Worm (Caenorhabditis elegans) whole organism, L2 larva: Measurements from ENCODE around the gene acox-3.

ENCODE experiments used
- F13H6.1 ChIP-seq: sonication (generic microtip); optimal IDR thresholded peaks from 2 replicates; lab custom pipeline; 2016; ENCODE audit warnings: missing genetic modification characterization, missing compliant biosample characterization
- R02D3.7 ChIP-seq: fragments of 150-350 bp; optimal IDR thresholded peaks from 2 replicates; lab custom pipeline; 2014; ENCODE audit warnings: missing biosample characterization, missing genetic modification characterization
- Y55F3AM.14 ChIP-seq: fragments of 200-800 bp; sonication (Bioruptor generic); optimal IDR thresholded peaks from 2 replicates; lab custom pipeline; 2018; ENCODE audit warnings: mild to moderate bottlenecking, missing genetic modification characterization, missing compliant biosample characterization
- alr-1 ChIP-seq: fragments of 150-350 bp; optimal IDR thresholded peaks from 2 replicates; lab custom pipeline; 2014; ENCODE audit warnings: missing biosample characterization, missing genetic modification characterization
- ama-1 ChIP-seq: fragments of 150-350 bp; optimal IDR thresholded peaks from 2 replicates; lab custom pipeline; 2018; ENCODE audit warnings: inconsistent platforms
- blmp-1 ChIP-seq: sonication (generic microtip); optimal IDR thresholded peaks from 2 replicates; lab custom pipeline; 2017; ENCODE audit warnings: missing genetic modification characterization, mild to moderate bottlenecking, missing compliant biosample characterization, antibody characterized with exemption, moderate library complexity; ENCODE audit not compliant: insufficient read depth
- ceh-16 ChIP-seq: fragments of 150-350 bp; optimal IDR thresholded peaks from 2 replicates; lab custom pipeline; 2014; ENCODE audit warnings: missing biosample characterization, missing genetic modification characterization
- dmd-4 ChIP-seq: sonication (generic microtip); optimal IDR thresholded peaks from 2 replicates; lab custom pipeline; 2017; ENCODE audit warnings: missing biosample characterization, missing genetic modification characterization
- elt-1 ChIP-seq: fragments of 150-350 bp; optimal IDR thresholded peaks from 2 replicates; lab custom pipeline; 2014; ENCODE audit warnings: missing biosample characterization, missing genetic modification characterization
- elt-3 ChIP-seq: sonication (generic microtip); optimal IDR thresholded peaks from 2 replicates; lab custom pipeline; 2017; ENCODE audit warnings: missing biosample characterization, missing genetic modification characterization
- fos-1 ChIP-seq: fragments of 150-350 bp; optimal IDR thresholded peaks from 2 replicates; lab custom pipeline; 2014; ENCODE audit warnings: missing biosample characterization, missing genetic modification characterization
- gmeb-1 ChIP-seq: fragments of 150-350 bp; optimal IDR thresholded peaks from 2 replicates; lab custom pipeline; 2014; ENCODE audit warnings: missing biosample characterization, missing genetic modification characterization
- lin-11 ChIP-seq: fragments of 150-350 bp; sonication (generic microtip); optimal IDR thresholded peaks from 2 replicates; lab custom pipeline; 2014; ENCODE audit warnings: missing biosample characterization, missing genetic modification characterization, inconsistent platforms, mixed read lengths
- lin-39 ChIP-seq: fragments of 150-350 bp; optimal IDR thresholded peaks from 2 replicates; lab custom pipeline; 2014; ENCODE audit warnings: missing biosample characterization, missing genetic modification reagents, missing genetic modification characterization
- lsy-2 ChIP-seq, 2 experiments: fragments of 150-350 bp in 1 of 2; sonication (generic microtip) in 1 of 2; optimal IDR thresholded peaks; 2 replicates each; lab custom pipeline; 2014 to 2017; ENCODE audit warnings: missing biosample characterization in 2 of 2, missing genetic modification characterization in 2 of 2
- mab-5 ChIP-seq: fragments of 150-350 bp; optimal IDR thresholded peaks from 2 replicates; lab custom pipeline; 2014; ENCODE audit warnings: missing biosample characterization, missing genetic modification characterization
- mbf-1 ChIP-seq: sonication (generic microtip); optimal IDR thresholded peaks from 2 replicates; lab custom pipeline; 2017; ENCODE audit warnings: missing biosample characterization, missing genetic modification characterization
- nhr-10 ChIP-seq: sonication (generic microtip); optimal IDR thresholded peaks from 2 replicates; lab custom pipeline; 2017; ENCODE audit warnings: missing biosample characterization, missing genetic modification characterization
- nhr-12 ChIP-seq: fragments of 150-350 bp; optimal IDR thresholded peaks from 2 replicates; lab custom pipeline; 2014; ENCODE audit warnings: missing biosample characterization, missing genetic modification characterization
- nhr-129 ChIP-seq: fragments of 150-350 bp; optimal IDR thresholded peaks from 2 replicates; lab custom pipeline; 2014; ENCODE audit warnings: missing biosample characterization, missing genetic modification characterization
- nhr-21 ChIP-seq: fragments of 150-350 bp; optimal IDR thresholded peaks from 2 replicates; lab custom pipeline; 2014; ENCODE audit warnings: missing biosample characterization, missing genetic modification characterization
- nhr-23 ChIP-seq: fragments of 150-350 bp; optimal IDR thresholded peaks from 2 replicates; lab custom pipeline; 2014; ENCODE audit warnings: missing biosample characterization, missing genetic modification reagents, missing genetic modification characterization
- nhr-237 ChIP-seq: fragments of 150-350 bp; optimal IDR thresholded peaks from 2 replicates; lab custom pipeline; 2014; ENCODE audit warnings: missing biosample characterization, missing genetic modification characterization
- sem-4 ChIP-seq: fragments of 150-350 bp; optimal IDR thresholded peaks from 2 replicates; lab custom pipeline; 2014; ENCODE audit warnings: missing biosample characterization, missing genetic modification reagents, missing genetic modification characterization
- sma-3 ChIP-seq: sonication (generic microtip); optimal IDR thresholded peaks from 2 replicates; lab custom pipeline; 2016; ENCODE audit warnings: missing genetic modification reagents, missing genetic modification characterization, missing compliant biosample characterization
- sma-9 ChIP-seq, 2 experiments: fragments of 150-350 bp in 1 of 2; sonication (generic microtip) in 1 of 2; optimal IDR thresholded peaks; 2 replicates each; lab custom pipeline; 2014 to 2016; ENCODE audit warnings: missing genetic modification characterization in 2 of 2, mild to moderate bottlenecking in 1 of 2, missing biosample characterization in 1 of 2, missing compliant biosample characterization in 1 of 2, missing genetic modification reagents in 1 of 2, moderate library complexity in 1 of 2
- unc-39 ChIP-seq: fragments of 150-350 bp; optimal IDR thresholded peaks from 2 replicates; lab custom pipeline; 2014; ENCODE audit warnings: missing biosample characterization, missing genetic modification characterization
- unc-62 ChIP-seq: fragments of 150-350 bp; optimal IDR thresholded peaks from 2 replicates; lab custom pipeline; 2014; ENCODE audit warnings: missing biosample characterization, missing genetic modification reagents, missing genetic modification characterization
- zag-1 ChIP-seq: fragments of 150-350 bp; optimal IDR thresholded peaks from 2 replicates; lab custom pipeline; 2014; ENCODE audit warnings: missing biosample characterization, missing genetic modification characterization
- ztf-1 ChIP-seq: fragments of 200-800 bp; sonication (Bioruptor generic); conservative IDR thresholded peaks from 2 replicates; pipeline ENCODE4 v1.3.6; 2022; ENCODE audit warnings: missing genetic modification characterization, missing compliant biosample characterization
- ztf-11 ChIP-seq: sonication (generic microtip); optimal IDR thresholded peaks from 2 replicates; lab custom pipeline; 2017; ENCODE audit warnings: missing biosample characterization, missing genetic modification characterization
- ztf-4 ChIP-seq: fragments of 150-350 bp; optimal IDR thresholded peaks from 2 replicates; lab custom pipeline; 2014; ENCODE audit warnings: missing biosample characterization, missing genetic modification characterization

Gene acox-3

DNA sequence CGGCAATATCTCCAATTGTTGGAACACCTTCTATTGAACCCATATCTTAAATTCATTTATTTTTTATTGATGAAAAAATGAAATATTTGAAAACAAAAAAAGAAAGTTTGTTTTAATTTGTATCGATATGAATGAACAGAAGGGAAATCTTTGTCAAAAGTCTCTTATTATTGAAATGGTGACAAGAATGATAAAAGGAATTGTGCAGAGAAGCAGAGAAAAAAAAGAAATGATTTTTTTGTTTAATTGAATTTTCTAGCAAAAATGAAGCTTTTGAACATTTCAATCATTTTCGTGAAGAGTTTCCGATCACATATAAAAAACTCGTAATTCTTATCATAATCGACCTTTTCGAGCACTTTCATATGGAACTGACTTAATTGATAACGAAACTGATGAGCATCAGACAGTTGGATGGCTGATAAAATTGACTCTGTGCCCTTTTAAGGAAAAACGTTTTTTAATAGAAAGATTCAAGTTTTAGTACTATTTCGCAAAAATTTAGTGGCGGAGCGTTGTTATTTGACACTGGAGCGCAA, 27.4 kb upstream of the acox-3 start, which contains the start of the genes aat-4 and T13A10.1:
Gene aat-4, minus strand, starts transcription at position 51 of the 539 bp plus-strand sequence.
Gene T13A10.1, plus strand, starts transcription at position 411 of the 539 bp plus-strand sequence.
- TF ChIP-seq F13H6.1 (tag; lab: Kevin White, UChicago) (no peak), fos-1 (tag; lab: Kevin White, UChicago) (peak; percentile 94), sma-9 (GFP tag; optimal IDR thresholded peaks at IDR 0.05; lab: Kevin White, UChicago) (no peak), sma-9 (tag; optimal IDR thresholded peaks at IDR 0.05; lab: Kevin White, UChicago) (no peak), dmd-4 (tag; lab: Kevin White, UChicago) (no peak), unc-62 (GFP tag; lab: Kevin White, UChicago) (no peak), gmeb-1 (tag; lab: Kevin White, UChicago) (peak; percentile 24), unc-39 (tag; lab: Kevin White, UChicago) (no peak)

DNA sequence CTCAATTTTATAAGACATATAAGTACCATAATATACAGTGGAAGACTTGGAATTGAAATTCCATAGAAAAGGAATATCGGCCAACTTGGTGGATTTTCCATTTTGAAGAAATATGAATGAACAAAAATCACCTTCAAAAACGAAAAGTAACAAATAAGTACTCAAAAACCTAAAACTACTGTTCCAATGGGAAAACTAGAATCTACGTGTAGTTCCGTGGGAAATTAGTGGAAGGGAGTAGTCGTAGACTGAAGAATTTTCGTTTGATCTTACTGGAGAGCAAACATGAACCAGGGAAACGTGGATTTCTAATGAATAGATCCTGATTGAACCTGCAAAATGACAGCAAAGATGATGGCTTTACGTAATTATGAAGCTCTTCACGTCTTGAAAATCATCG, 23.6 kb upstream of the acox-3 start, which contains the start of gene srv-31:
Gene srv-31, minus strand, starts transcription at position 101 of the 400 bp plus-strand sequence.
- TF ChIP-seq alr-1 (tag; lab: Kevin White, UChicago): no peak
- TF ChIP-seq sem-4 (tag; lab: Kevin White, UChicago): no peak
- no peak for TF ChIP-seq ztf-1 (GFP tag; lab: Robert Waterston, UW)
- TF ChIP-seq ztf-11 (tag; lab: Kevin White, UChicago): no peak
- TF ChIP-seq, all 48 proteins: peak for 0

DNA sequence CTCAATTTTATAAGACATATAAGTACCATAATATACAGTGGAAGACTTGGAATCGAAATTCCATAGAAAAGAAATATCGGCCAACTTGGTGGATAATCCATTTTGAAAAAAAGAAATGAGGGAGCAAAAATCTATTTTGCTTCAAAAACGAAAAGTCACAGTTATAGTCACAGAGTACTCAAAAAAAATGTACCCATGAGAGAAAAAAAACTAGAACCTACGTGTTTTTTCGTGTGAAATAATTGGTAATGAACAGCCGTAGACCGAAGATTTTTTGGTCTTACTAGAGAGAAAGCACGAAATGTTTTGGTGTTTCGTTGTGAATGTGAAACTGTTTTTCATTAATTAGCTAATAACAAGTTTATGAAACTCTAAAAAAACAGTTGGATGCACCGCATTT, 21.1 kb upstream of the acox-3 start, which contains the start of gene srv-30:
Gene srv-30, minus strand, starts transcription at position 101 of the 400 bp plus-strand sequence.
- TF ChIP-seq lin-11 (tag; lab: Kevin White, UChicago) (no peak), F13H6.1 (tag; lab: Kevin White, UChicago) (no peak)

DNA sequence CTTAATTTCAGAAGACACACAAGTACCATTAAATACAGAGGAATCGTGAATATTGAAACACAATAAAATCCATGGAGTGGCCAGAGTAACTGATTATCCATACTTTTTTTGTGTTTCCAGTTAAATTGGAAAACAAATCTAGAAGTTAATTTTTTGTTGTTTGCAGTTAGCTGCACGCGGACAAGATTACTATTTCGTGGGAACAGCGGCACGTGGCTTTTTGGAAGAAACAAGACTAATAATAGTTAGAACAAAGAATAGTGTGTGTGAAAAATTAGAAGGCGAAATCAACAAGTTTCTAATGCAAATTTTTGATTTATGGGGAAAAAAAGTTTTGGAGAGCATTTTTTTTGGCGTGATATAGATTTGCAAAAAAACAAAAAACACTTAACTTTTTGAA, 18.2 kb upstream of the acox-3 start, which contains the start of gene srv-29:
Gene srv-29, minus strand, starts transcription at position 101 of the 400 bp plus-strand sequence.
- TF ChIP-seq sma-3 (GFP tag; lab: Kevin White, UChicago) (no peak), ztf-1 (GFP tag; lab: Robert Waterston, UW) (no peak), lin-11 (tag; lab: Kevin White, UChicago) (no peak), nhr-21 (tag; lab: Kevin White, UChicago) (no peak), zag-1 (tag; lab: Kevin White, UChicago) (no peak), mab-5 (no peak), ztf-4 (no peak), nhr-23 (no peak), elt-1 (tag; lab: Kevin White, UChicago) (no peak), unc-62 (GFP tag; lab: Kevin White, UChicago) (no peak), nhr-129 (tag; lab: Kevin White, UChicago) (no peak), lin-39 (tag; lab: Kevin White, UChicago) (no peak), blmp-1 (tag; lab: Kevin White, UChicago) (no peak), ama-1 (lab: Kevin White, UChicago) (no peak), sem-4 (tag; lab: Kevin White, UChicago) (no peak)
- TF ChIP-seq, all 48 proteins: peak for 0

DNA sequence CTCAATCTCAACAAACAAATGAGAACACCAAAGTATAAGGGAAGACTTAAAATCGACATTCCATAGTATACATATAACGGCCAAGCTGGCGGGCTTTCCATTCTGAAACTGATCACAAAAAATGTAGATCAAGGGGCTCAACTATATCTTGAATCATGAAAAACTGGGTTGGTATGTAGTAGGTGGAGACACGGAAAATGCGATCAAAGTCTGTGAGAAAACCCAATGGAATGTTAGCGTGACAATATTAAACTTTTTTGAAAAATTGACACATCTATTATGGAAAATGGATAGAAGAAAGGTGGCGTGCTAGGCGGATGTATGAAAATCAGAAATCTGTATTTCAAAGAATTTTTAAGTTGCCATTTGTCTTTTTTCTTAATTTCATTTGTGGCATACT, 15.0 kb upstream of the acox-3 start, which contains the start of gene srv-28:
Gene srv-28, minus strand, starts transcription at position 101 of the 400 bp plus-strand sequence.
- no peak for TF ChIP-seq nhr-237 (tag; lab: Kevin White, UChicago)
- TF ChIP-seq dmd-4 (tag; lab: Kevin White, UChicago): no peak
- no peak for TF ChIP-seq zag-1 (tag; lab: Kevin White, UChicago)
- TF ChIP-seq, all 48 proteins: peak for 0

DNA sequence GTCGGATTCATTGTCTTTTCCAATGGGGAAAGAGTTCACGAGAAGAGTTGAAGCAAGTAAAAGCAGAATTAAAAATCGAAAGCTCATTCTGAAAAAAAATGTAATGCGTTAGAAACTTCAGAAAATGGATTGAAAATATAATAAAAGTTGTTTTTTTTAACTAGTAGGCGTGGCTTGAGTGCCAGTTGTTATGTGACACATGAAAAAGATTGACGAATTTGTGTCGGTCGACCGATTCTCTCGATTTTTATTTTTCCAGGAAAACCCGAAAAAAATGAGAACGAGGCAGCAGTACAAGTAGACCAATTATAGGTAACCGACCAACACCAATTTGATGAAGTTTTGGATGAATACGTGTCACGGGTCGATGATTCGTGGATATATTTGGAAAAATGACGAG, 11.4 kb upstream of the acox-3 start, which contains the start of gene nlp-16:
Gene nlp-16, minus strand, starts transcription at position 101 of the 400 bp plus-strand sequence.
- TF ChIP-seq ceh-16 (tag; lab: Kevin White, UChicago) (no peak), fos-1 (tag; lab: Kevin White, UChicago) (no peak), elt-3 (tag; lab: Kevin White, UChicago) (no peak), R02D3.7 (tag; lab: Kevin White, UChicago) (no peak), mab-5 (no peak), nhr-12 (tag; lab: Kevin White, UChicago) (no peak), mbf-1 (tag; lab: Kevin White, UChicago) (no peak), lsy-2 (tag; optimal IDR thresholded peaks at IDR 0.05; lab: Kevin White, UChicago) (no peak), nhr-129 (tag; lab: Kevin White, UChicago) (no peak), elt-1 (tag; lab: Kevin White, UChicago) (no peak), nhr-10 (no peak), unc-62 (GFP tag; lab: Kevin White, UChicago) (no peak), Y55F3AM.14 (GFP tag; lab: Kevin White, UChicago) (no peak)
